Fruit fly (Drosophila melanogaster): Measurements from ENCODE around the gene SF2.
A peak's percentile ranks its signal among the peaks of the same experiment; 100 is the strongest.

Gene SF2

DNA sequence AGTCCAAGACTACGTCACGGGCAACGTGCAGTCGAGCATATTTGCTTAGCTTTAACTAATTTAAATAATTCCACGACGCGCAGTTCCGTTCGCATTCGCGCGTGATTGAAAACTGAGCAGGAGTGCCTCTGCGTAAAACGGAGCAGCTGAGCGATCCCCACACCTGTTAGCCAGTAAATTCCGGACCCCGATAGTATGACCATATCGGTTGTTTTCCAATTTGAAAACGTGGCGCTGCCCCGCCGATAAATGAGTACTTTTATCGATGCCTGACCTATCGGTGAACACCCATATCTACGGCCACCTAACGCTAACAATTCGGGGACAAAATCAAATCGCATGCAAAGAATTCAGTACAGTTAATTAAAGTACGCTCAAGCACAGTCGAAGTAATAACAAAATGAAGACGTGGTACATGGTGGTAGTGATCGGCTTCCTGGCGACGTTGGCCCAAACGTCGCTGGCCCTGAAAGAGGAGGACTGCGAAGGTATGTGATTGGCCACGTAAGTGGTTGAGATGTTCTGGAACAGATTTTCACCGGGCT is 7.4 kb upstream of the SF2 start, which contains the start of the genes CG14879 and Manf (continued):
- peak; percentile 43; the same call in 1 of the 2 replicates for TF ChIP-seq vvl (GFP tag; IDR thresholded peaks at IDR 0.05)
- TF ChIP-seq eve (GFP tag; optimal IDR thresholded peaks at IDR 0.05) = no peak
- TF ChIP-seq CG4424 (GFP tag; optimal IDR thresholded peaks at IDR 0.05) = no peak
- no peak; the same call in 1 of the 2 replicates for TF ChIP-seq Rfx (GFP tag; IDR thresholded peaks at IDR 0.05)
- TF ChIP-seq B-H2 (GFP tag; optimal IDR thresholded peaks at IDR 0.05) = no peak
- TF ChIP-seq CG1832 (GFP tag; optimal IDR thresholded peaks at IDR 0.05) = no peak
- peak; percentile 86 for TF ChIP-seq pzg (GFP tag; optimal IDR thresholded peaks at IDR 0.05)
- no peak for TF ChIP-seq Atf6 (GFP tag; IDR thresholded peaks at IDR 0.05)
- TF ChIP-seq CG15479 (GFP tag; optimal IDR thresholded peaks at IDR 0.05) = no peak
- TF ChIP-seq ash1 (GFP tag; optimal IDR thresholded peaks at IDR 0.05) = no peak
- peak; percentile 90 for TF ChIP-seq CG9797 (GFP tag; optimal IDR thresholded peaks at IDR 0.05)
- peak; percentile 71 for TF ChIP-seq CG34224 (GFP tag; IDR thresholded peaks at IDR 0.05; ENCODE audit: partially characterized antibody)
- TF ChIP-seq Awh (GFP tag; IDR thresholded peaks at IDR 0.05) = no peak
- TF ChIP-seq Fer2 (tag; optimal IDR thresholded peaks at IDR 0.05) = no peak
- TF ChIP-seq CG13296 (GFP tag; optimal IDR thresholded peaks at IDR 0.05) = no peak
- no peak for TF ChIP-seq seq (GFP tag; IDR thresholded peaks at IDR 0.05)
- no peak for TF ChIP-seq Dad (GFP tag; optimal IDR thresholded peaks at IDR 0.05)
- no peak for TF ChIP-seq bcd (GFP tag; optimal IDR thresholded peaks at IDR 0.05)
- no peak for TF ChIP-seq Rx (GFP tag; IDR thresholded peaks at IDR 0.05)
- no peak for TF ChIP-seq CG15601 (tag; optimal IDR thresholded peaks at IDR 0.05)
- no peak for TF ChIP-seq gt (GFP tag; IDR thresholded peaks at IDR 0.05)
- TF ChIP-seq sens (GFP tag) = peak; percentile 75
- TF ChIP-seq lov (optimal IDR thresholded peaks at IDR 0.05) = no peak
- no peak; the same call in 2 of the 3 replicates for TF ChIP-seq lov (GFP tag; IDR thresholded peaks at IDR 0.05)
- TF ChIP-seq schlank (tag; optimal IDR thresholded peaks at IDR 0.05) = no peak
- peak; percentile 6 for TF ChIP-seq CG9437 (GFP tag; optimal IDR thresholded peaks at IDR 0.05)
- no peak for TF ChIP-seq Abd-B (GFP tag; optimal IDR thresholded peaks at IDR 0.05)
- TF ChIP-seq onecut (GFP tag; IDR thresholded peaks at IDR 0.05) = no peak
- TF ChIP-seq run (tag; optimal IDR thresholded peaks at IDR 0.05) = no peak
- no peak for TF ChIP-seq Usf (GFP tag; optimal IDR thresholded peaks at IDR 0.05)
- TF ChIP-seq Jarid2 (GFP tag; optimal IDR thresholded peaks at IDR 0.05) = peak; percentile 76
- no peak for TF ChIP-seq Hsf (GFP tag; optimal IDR thresholded peaks at IDR 0.05)
- TF ChIP-seq CG6791 (GFP tag; IDR thresholded peaks at IDR 0.05; ENCODE audit: partially characterized antibody) = no peak
- TF ChIP-seq CG16779 (GFP tag; IDR thresholded peaks at IDR 0.05) = no peak
- 0 out of 3 replicates have a peak, but pooled peaks have one; percentile 35 for TF ChIP-seq CG16813 (GFP tag; IDR thresholded peaks at IDR 0.05; ENCODE audit: partially characterized antibody)
- TF ChIP-seq CG13287 (GFP tag; IDR thresholded peaks at IDR 0.05; ENCODE audit: partially characterized antibody) = peak; percentile 77
- TF ChIP-seq Dip2 (GFP tag; IDR thresholded peaks at IDR 0.05) = no peak
- TF ChIP-seq Ets65A (GFP tag) = no peak
- TF ChIP-seq CG42726 (GFP tag; IDR thresholded peaks at IDR 0.05; ENCODE audit: partially characterized antibody) = 0 out of 2 replicates have a peak, but pooled peaks have one; percentile 10
- TF ChIP-seq gsb-n (tag; optimal IDR thresholded peaks at IDR 0.05) = no peak
- TF ChIP-seq chn (GFP tag; optimal IDR thresholded peaks at IDR 0.05) = no peak
- TF ChIP-seq CG18262 (tag; optimal IDR thresholded peaks at IDR 0.05) = no peak
- TF ChIP-seq z (GFP tag; IDR thresholded peaks at IDR 0.05) = no peak
- no peak for TF ChIP-seq CG6854 (GFP tag; optimal IDR thresholded peaks at IDR 0.05)
- no peak for TF ChIP-seq lmd (GFP tag; IDR thresholded peaks at IDR 0.05)
- no peak for TF ChIP-seq chm (GFP tag; IDR thresholded peaks at IDR 0.05)
- no peak for TF ChIP-seq CG10147 (GFP tag; optimal IDR thresholded peaks at IDR 0.05)
- no peak for TF ChIP-seq sisA (GFP tag; IDR thresholded peaks at IDR 0.05)
- no peak for TF ChIP-seq Eip74EF (GFP tag; optimal IDR thresholded peaks at IDR 0.05)
- TF ChIP-seq tx (GFP tag; optimal IDR thresholded peaks at IDR 0.05) = no peak
- TF ChIP-seq Sry-β (GFP tag; optimal IDR thresholded peaks at IDR 0.05) = no peak
